Worm (Caenorhabditis elegans) whole organism, midembryonic: ENCODE data around the gene C17H12.8.

Experiments
- T22C8.4 ChIP-seq: fragments of 200-800 bp; sonication (Bioruptor generic); IDR thresholded peaks from 2 replicates; pipeline ENCODE4 v1.3.6; 2022; ENCODE audit warnings: missing genetic modification characterization, missing compliant biosample characterization
- cog-1 ChIP-seq: sonication (generic microtip); optimal IDR thresholded peaks from 2 replicates; lab custom pipeline; 2016; ENCODE audit warnings: missing genetic modification characterization, missing compliant biosample characterization
- flt-1 ChIP-seq: fragments of 200-800 bp; sonication (Bioruptor generic); IDR thresholded peaks from 2 replicates; pipeline ENCODE4 v1.3.6; 2022; ENCODE audit warnings: missing genetic modification characterization, missing compliant biosample characterization
- klf-2 ChIP-seq: fragments of 200-800 bp; sonication (Bioruptor generic); conservative IDR thresholded peaks from 2 replicates; pipeline ENCODE4 v1.3.6; 2022; ENCODE audit warnings: missing genetic modification reagents, missing genetic modification characterization, missing compliant biosample characterization
- med-1 ChIP-seq: sonication (generic microtip); optimal IDR thresholded peaks from 2 replicates; lab custom pipeline; 2017; ENCODE audit warnings: missing genetic modification characterization, mild to moderate bottlenecking, missing compliant biosample characterization, antibody characterized with exemption, missing genetic modification reagents; ENCODE audit not compliant: insufficient read depth
- tab-1 ChIP-seq: fragments of 200-800 bp; sonication (Bioruptor generic); IDR thresholded peaks from 2 replicates; pipeline ENCODE4 v1.3.6; 2022; ENCODE audit warnings: missing genetic modification characterization, missing compliant biosample characterization
- ztf-23 ChIP-seq: fragments of 200-800 bp; sonication (Bioruptor generic); IDR thresholded peaks from 2 replicates; pipeline ENCODE4 v1.3.6; 2022; ENCODE audit warnings: missing genetic modification reagents, missing genetic modification characterization, missing compliant biosample characterization
- ztf-29 ChIP-seq: fragments of 200-800 bp; sonication (Bioruptor generic); IDR thresholded peaks from 2 replicates; pipeline ENCODE4 v1.3.6; 2022; ENCODE audit warnings: missing genetic modification reagents, missing genetic modification characterization, missing compliant biosample characterization

DNA sequence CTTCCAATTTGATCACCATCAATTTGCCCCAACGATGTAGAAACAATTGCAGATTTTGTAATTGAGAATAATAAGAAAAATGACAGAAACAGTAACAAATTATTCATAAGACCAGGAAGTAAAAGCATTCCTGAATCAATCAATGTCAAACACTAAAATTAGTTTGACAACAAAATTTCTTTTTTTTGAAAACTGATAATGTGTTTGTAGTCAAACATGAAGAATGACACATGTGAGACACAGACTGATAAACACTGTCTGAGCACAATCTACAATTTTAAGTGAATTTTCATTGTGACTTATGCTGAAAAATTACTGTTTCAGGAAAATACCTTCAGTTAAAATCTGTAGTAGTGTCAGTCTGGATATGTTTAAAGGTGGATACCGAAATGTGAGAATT is 16.4 kb upstream of the C17H12.8 start, which contains the start of the genes cest-4 and C17H12.11:
- no peak for TF ChIP-seq klf-2 (GFP tag; lab: Robert Waterston, UW)
- TF ChIP-seq flt-1 (GFP tag; lab: Robert Waterston, UW) = no peak
- TF ChIP-seq T22C8.4 = no peak
- no peak for TF ChIP-seq ztf-29 (GFP tag; lab: Robert Waterston, UW)
- no peak for TF ChIP-seq ztf-23
- TF ChIP-seq tab-1 = no peak
- TF ChIP-seq cog-1 (tag; lab: Kevin White, UChicago) = no peak
- TF ChIP-seq med-1 (GFP tag; lab: Kevin White, UChicago) = no peak
